Worm (Caenorhabditis elegans) whole organism, L1 larva: Measurements from ENCODE around the gene Y116A8A.4.

Experiments
- aha-1 ChIP-seq: fragments of 150-350 bp; optimal IDR thresholded peaks from 2 replicates; lab custom pipeline; 2014; ENCODE audit warnings: missing biosample characterization, missing genetic modification characterization
- aly-2 ChIP-seq: fragments of 150-350 bp; optimal IDR thresholded peaks from 2 replicates; lab custom pipeline; 2014; ENCODE audit warnings: missing biosample characterization, missing genetic modification characterization
- elt-3 ChIP-seq, 6 experiments: fragments of 150-350 bp in 1 of 6; sonication (generic microtip); optimal IDR thresholded peaks; 2 replicates each; lab custom pipeline; 2017 to 2018; ENCODE audit warnings: missing biosample characterization in 6 of 6, missing genetic modification characterization in 6 of 6, inconsistent platforms in 1 of 6
- pqm-1 ChIP-seq: sonication (generic microtip); optimal IDR thresholded peaks from 3 replicates; lab custom pipeline; 2017; ENCODE audit warnings: missing biosample characterization, missing genetic modification characterization

DNA sequence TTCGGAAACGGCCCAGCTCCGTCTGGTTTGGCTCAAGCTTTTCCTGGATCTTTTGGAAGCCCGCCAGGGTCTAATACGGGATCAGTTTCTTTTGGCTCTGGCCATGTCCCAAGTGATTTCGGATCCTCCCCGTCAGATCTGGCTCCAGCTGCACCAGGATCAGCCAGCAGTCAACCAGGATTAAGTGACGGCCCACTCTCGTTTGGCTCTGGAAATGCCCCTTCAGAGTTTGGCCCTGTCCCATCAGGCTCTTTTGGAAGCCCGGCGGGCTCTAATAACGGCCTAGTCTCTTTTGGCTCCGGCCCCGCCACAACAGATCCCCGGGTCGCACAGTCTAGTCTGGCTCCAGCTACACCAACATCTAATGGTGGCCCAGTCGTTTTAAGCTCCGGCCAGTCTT, 44.9 kb upstream of the Y116A8A.4 start:
- TF ChIP-seq pqm-1 (tag; lab: Kevin White, UChicago), result no peak
- TF ChIP-seq aha-1 (tag; lab: Kevin White, UChicago), result no peak
- TF ChIP-seq aly-2 (tag; lab: Kevin White, UChicago), result no peak
- TF ChIP-seq elt-3 (tag; optimal IDR thresholded peaks at IDR 0.05; lab: Kevin White, UChicago), result no peak
